Fruit fly (Drosophila melanogaster) whole organism, embryonic: ENCODE data around the gene CG2962.
A peak's percentile ranks its signal among the peaks of the same experiment; 100 is the strongest.

Experiments
- Ada2b ChIP-seq: fragments of 200-800 bp; sonication (Bioruptor generic); IDR thresholded peaks from 2 replicates; pipeline ENCODE4 v1.3.6; 2022; ENCODE audit warnings: missing biosample characterization, missing genetic modification characterization
- B-H1 ChIP-seq: fragments of 200-800 bp; sonication (Bioruptor generic); IDR thresholded peaks from 3 replicates; pipeline ENCODE4 v1.3.6; 2022; ENCODE audit warnings: missing biosample characterization, missing genetic modification characterization
- CG10321 ChIP-seq: fragments of 200-800 bp; sonication (Bioruptor generic); IDR thresholded peaks from 2 replicates; pipeline ENCODE4 v1.3.6; 2022; ENCODE audit warnings: missing biosample characterization, missing genetic modification characterization
- CG11696 ChIP-seq: fragments of 200-800 bp; sonication (Bioruptor generic); IDR thresholded peaks from 2 replicates; pipeline ENCODE4 v1.3.6; 2022; ENCODE audit warnings: missing biosample characterization, missing genetic modification characterization
- CG12104 ChIP-seq: fragments of 200-800 bp; sonication (Bioruptor generic); optimal IDR thresholded peaks from 3 replicates; lab custom pipeline; 2016; ENCODE audit warnings: missing biosample characterization, missing genetic modification characterization
- CG13624 ChIP-seq: fragments of 200-800 bp; sonication (Bioruptor generic); optimal IDR thresholded peaks from 2 replicates; lab custom pipeline; 2016; ENCODE audit warnings: missing biosample characterization, missing genetic modification characterization
- CG14014 ChIP-seq: fragments of 200-800 bp; sonication (Bioruptor generic); IDR thresholded peaks from 2 replicates; pipeline ENCODE4 v1.3.6; 2022; ENCODE audit warnings: missing biosample characterization, missing genetic modification characterization
- CG14050 ChIP-seq: fragments of 200-800 bp; sonication (Bioruptor generic); IDR thresholded peaks from 3 replicates; pipeline ENCODE4 v1.3.6; 2022; ENCODE audit warnings: missing biosample characterization, missing genetic modification characterization
- CG15073 ChIP-seq: fragments of 200-800 bp; sonication (Bioruptor generic); optimal IDR thresholded peaks from 2 replicates; lab custom pipeline; 2016; ENCODE audit warnings: missing biosample characterization, missing genetic modification characterization
- CG15696 ChIP-seq: fragments of 200-800 bp; sonication (Bioruptor generic); optimal IDR thresholded peaks from 2 replicates; lab custom pipeline; 2019; ENCODE audit warnings: missing biosample characterization, mild to moderate bottlenecking, missing genetic modification characterization, moderate library complexity
- CG17359 ChIP-seq: fragments of 200-800 bp; sonication (Bioruptor generic); optimal IDR thresholded peaks from 3 replicates; lab custom pipeline; 2018; ENCODE audit warnings: missing biosample characterization, mild to moderate bottlenecking, missing genetic modification characterization, moderate library complexity
- CG31388 ChIP-seq: fragments of 200-800 bp; sonication (Bioruptor generic); optimal IDR thresholded peaks from 2 replicates; lab custom pipeline; 2016; ENCODE audit warnings: missing biosample characterization, missing genetic modification characterization
- CG34422 ChIP-seq: fragments of 200-800 bp; sonication (Bioruptor generic); IDR thresholded peaks from 3 replicates; pipeline ENCODE4 v1.3.6; 2022; ENCODE audit warnings: missing biosample characterization, missing genetic modification characterization
- CG6654 ChIP-seq: fragments of 200-800 bp; sonication (Bioruptor generic); optimal IDR thresholded peaks from 2 replicates; lab custom pipeline; 2017; ENCODE audit warnings: missing biosample characterization, mild to moderate bottlenecking, missing genetic modification characterization
- CG6791 ChIP-seq: fragments of 200-800 bp; sonication (Bioruptor generic); IDR thresholded peaks from 3 replicates; pipeline ENCODE4 v1.3.6; 2022; ENCODE audit warnings: missing biosample characterization, missing genetic modification characterization; ENCODE audit not compliant: partially characterized antibody
- CG8388 ChIP-seq: fragments of 200-800 bp; sonication (Bioruptor generic); optimal IDR thresholded peaks from 2 replicates; lab custom pipeline; 2019; ENCODE audit warnings: missing biosample characterization, mild to moderate bottlenecking, missing genetic modification characterization, moderate library complexity
- CG9797 ChIP-seq: fragments of 200-800 bp; sonication (Bioruptor generic); optimal IDR thresholded peaks from 3 replicates; lab custom pipeline; 2018; ENCODE audit warnings: missing biosample characterization, mild to moderate bottlenecking, missing genetic modification characterization
- CG9932 ChIP-seq: fragments of 200-800 bp; sonication (Bioruptor generic); IDR thresholded peaks from 2 replicates; pipeline ENCODE4 v1.3.6; 2022; ENCODE audit warnings: missing biosample characterization, missing genetic modification characterization
- CoRest ChIP-seq: fragments of 200-800 bp; sonication (Bioruptor generic); optimal IDR thresholded peaks from 3 replicates; lab custom pipeline; 2018; ENCODE audit warnings: missing biosample characterization, mild to moderate bottlenecking, missing genetic modification characterization, moderate library complexity
- Dad ChIP-seq: fragments of 200-800 bp; sonication (Bioruptor generic); optimal IDR thresholded peaks from 3 replicates; lab custom pipeline; 2016; ENCODE audit warnings: missing biosample characterization, missing genetic modification characterization
- Dek ChIP-seq: fragments of 200-800 bp; sonication (Bioruptor generic); optimal IDR thresholded peaks from 3 replicates; lab custom pipeline; 2019; ENCODE audit warnings: missing biosample characterization, mild to moderate bottlenecking, missing genetic modification characterization, moderate library complexity
- Drgx ChIP-seq: fragments of 200-800 bp; sonication (Bioruptor generic); IDR thresholded peaks from 2 replicates; pipeline ENCODE4 v1.3.6; 2022; ENCODE audit warnings: missing biosample characterization, missing genetic modification characterization
- Fer1 ChIP-seq: fragments of 200-800 bp; sonication (Bioruptor generic); optimal IDR thresholded peaks from 2 replicates; lab custom pipeline; 2017; ENCODE audit warnings: missing biosample characterization, mild to moderate bottlenecking, missing genetic modification characterization
- Fer3 ChIP-seq: fragments of 200-800 bp; sonication (Bioruptor generic); optimal IDR thresholded peaks from 2 replicates; lab custom pipeline; 2018; ENCODE audit warnings: missing biosample characterization, mild to moderate bottlenecking, missing genetic modification characterization, moderate library complexity
- H15 ChIP-seq: fragments of 200-800 bp; sonication (Bioruptor generic); IDR thresholded peaks from 3 replicates; pipeline ENCODE4 v1.3.6; 2022; ENCODE audit warnings: missing biosample characterization, missing genetic modification characterization
- Max ChIP-seq: fragments of 200-800 bp; sonication (Bioruptor generic); optimal IDR thresholded peaks from 2 replicates; lab custom pipeline; 2016; ENCODE audit warnings: missing biosample characterization, mild to moderate bottlenecking, missing genetic modification characterization
- Med ChIP-seq: fragments of 200-800 bp; sonication (Bioruptor generic); peaks from one replicate; lab custom pipeline; 2016; ENCODE audit warnings: missing biosample characterization, missing genetic modification characterization, mild to moderate bottlenecking, inconsistent platforms, moderate library complexity
- Nf-YA ChIP-seq: fragments of 200-800 bp; sonication (Bioruptor generic); IDR thresholded peaks from 2 replicates; pipeline ENCODE4 v1.3.6; 2022; ENCODE audit warnings: missing biosample characterization, missing genetic modification characterization
- Nf-YC ChIP-seq: fragments of 200-800 bp; optimal IDR thresholded peaks from 3 replicates; lab custom pipeline; 2019; ENCODE audit warnings: missing biosample characterization, mild to moderate bottlenecking, missing genetic modification characterization, moderate library complexity
- Side ChIP-seq: fragments of 200-800 bp; sonication (Bioruptor generic); optimal IDR thresholded peaks from 2 replicates; lab custom pipeline; 2016; ENCODE audit warnings: missing biosample characterization, missing genetic modification characterization
- Sox100B ChIP-seq: fragments of 200-800 bp; sonication (Bioruptor generic); optimal IDR thresholded peaks from 3 replicates; lab custom pipeline; 2018; ENCODE audit warnings: missing biosample characterization, mild to moderate bottlenecking, missing genetic modification characterization
- Spps ChIP-seq: fragments of 200-800 bp; sonication (Bioruptor generic); optimal IDR thresholded peaks from 2 replicates; lab custom pipeline; 2018; ENCODE audit warnings: missing biosample characterization, mild to moderate bottlenecking, missing genetic modification characterization
- Sry-β ChIP-seq: fragments of 200-800 bp; sonication (Bioruptor generic); optimal IDR thresholded peaks from 2 replicates; lab custom pipeline; 2018; ENCODE audit warnings: missing biosample characterization, mild to moderate bottlenecking, missing genetic modification characterization, moderate library complexity
- Sry-δ ChIP-seq: fragments of 200-800 bp; sonication (Bioruptor generic); optimal IDR thresholded peaks from 2 replicates; lab custom pipeline; 2016; ENCODE audit warnings: missing biosample characterization, missing genetic modification characterization
- Trl ChIP-seq, 3 experiments: fragments of >200 bp in 2 of 3; fragments of 200-800 bp in 1 of 3; sonication (Bioruptor generic) in 1 of 3; optimal IDR thresholded peaks; 2 replicates in 1 of 3; 3 replicates in 2 of 3; lab custom pipeline; 2016 to 2017; ENCODE audit warnings: missing biosample characterization in 1 of 3, missing genetic modification characterization in 1 of 3
- ash1 ChIP-seq: fragments of 200-800 bp; sonication (Bioruptor generic); optimal IDR thresholded peaks from 2 replicates; lab custom pipeline; 2018; ENCODE audit warnings: missing biosample characterization, mild to moderate bottlenecking, missing genetic modification characterization
- btn ChIP-seq: fragments of 200-800 bp; sonication (Bioruptor generic); optimal IDR thresholded peaks from 2 replicates; lab custom pipeline; 2016; ENCODE audit warnings: missing biosample characterization, missing genetic modification characterization
- chn ChIP-seq: fragments of 200-800 bp; sonication (Bioruptor generic); optimal IDR thresholded peaks from 2 replicates; lab custom pipeline; 2016; ENCODE audit warnings: missing biosample characterization, missing genetic modification characterization
- crol ChIP-seq: fragments of 200-800 bp; sonication (Bioruptor generic); IDR thresholded peaks from 2 replicates; pipeline ENCODE4 v1.3.6; 2022; ENCODE audit warnings: missing biosample characterization, missing genetic modification characterization
- fd64A ChIP-seq: fragments of 200-800 bp; sonication (Bioruptor generic); optimal IDR thresholded peaks from 3 replicates; lab custom pipeline; 2018; ENCODE audit warnings: missing biosample characterization, mild to moderate bottlenecking, missing genetic modification characterization
- gt ChIP-seq: fragments of 200-800 bp; sonication (Bioruptor generic); IDR thresholded peaks from 2 replicates; pipeline ENCODE4 v1.3.6; 2022; ENCODE audit warnings: missing biosample characterization, missing genetic modification characterization
- hb ChIP-seq: fragments of 200-800 bp; sonication (Bioruptor generic); IDR thresholded peaks from 3 replicates; pipeline ENCODE4 v1.3.6; 2022; ENCODE audit warnings: missing biosample characterization, missing genetic modification characterization; ENCODE audit not compliant: partially characterized antibody
- sens ChIP-seq: fragments of 200-800 bp; sonication (Bioruptor generic); peaks from one replicate; lab custom pipeline; 2016; ENCODE audit warnings: missing biosample characterization, missing genetic modification characterization
- toy ChIP-seq: fragments of 200-800 bp; sonication (Bioruptor generic); IDR thresholded peaks from 2 replicates; pipeline ENCODE4 v1.3.6; 2022; ENCODE audit warnings: missing biosample characterization, missing genetic modification characterization
- trem ChIP-seq: fragments of 200-800 bp; optimal IDR thresholded peaks from 3 replicates; lab custom pipeline; 2019; ENCODE audit warnings: missing biosample characterization, mild to moderate bottlenecking, missing genetic modification characterization, moderate library complexity
- yki ChIP-seq: fragments of >200 bp; optimal IDR thresholded peaks from 3 replicates; lab custom pipeline; 2018
- zen2 ChIP-seq: fragments of 200-800 bp; sonication (Bioruptor generic); IDR thresholded peaks from 3 replicates; pipeline ENCODE4 v1.3.6; 2022; ENCODE audit warnings: missing biosample characterization, missing genetic modification characterization; ENCODE audit not compliant: partially characterized antibody

The CG2962 gene

dm6 chrX:10211128-10211914 lies 5.1 kb downstream of the CG2962 start (continued):
- no peak for TF ChIP-seq btn (GFP tag; lab: Kevin White, UChicago)
- TF ChIP-seq H15 = no peak
- TF ChIP-seq gt (GFP tag; lab: Robert Waterston, UW) = no peak
- peak; percentile 68 for TF ChIP-seq CG17359 (tag; lab: Kevin White, UChicago)
- TF ChIP-seq Ada2b (GFP tag; lab: Robert Waterston, UW) = 0 out of 2 replicates have a peak, but pooled peaks have one; percentile 7
- TF ChIP-seq hb = no peak
- TF ChIP-seq CG13624 (GFP tag; lab: Kevin White, UChicago) = peak; percentile 38
- peak; percentile 48; the same call in 1 of the 2 replicates for TF ChIP-seq CG9932 (GFP tag; lab: Robert Waterston, UW)
- TF ChIP-seq trem (tag; lab: Kevin White, UChicago) = peak; percentile 43
- TF ChIP-seq CG6654 (GFP tag; lab: Kevin White, UChicago) = peak; percentile 11
- peak; percentile 17 for TF ChIP-seq CG15073 (GFP tag; lab: Kevin White, UChicago)
- TF ChIP-seq B-H1 (GFP tag; lab: Robert Waterston, UW) = no peak
- peak; percentile 28 for TF ChIP-seq Max (GFP tag; lab: Kevin White, UChicago)
- TF ChIP-seq Sox100B (GFP tag; lab: Kevin White, UChicago) = peak; percentile 67
- TF ChIP-seq toy = no peak
- peak; percentile 21 for TF ChIP-seq CG15696 (tag; lab: Kevin White, UChicago)
- TF ChIP-seq CG12104 = peak; percentile 20
- peak; percentile 16 for TF ChIP-seq chn (GFP tag; lab: Kevin White, UChicago)

dm6 chrX:10210317-10210873 lies 6.0 kb downstream of the CG2962 start:
- TF ChIP-seq CG11696 = 0 out of 2 replicates have a peak, but pooled peaks have one; percentile 41
- TF ChIP-seq CG14014 (GFP tag; lab: Robert Waterston, UW) = 0 out of 2 replicates have a peak, but pooled peaks have one; percentile 22
- no peak for TF ChIP-seq zen2 (GFP tag; lab: Robert Waterston, UW)
- peak; percentile 20 for TF ChIP-seq sens
- no peak for TF ChIP-seq ash1 (GFP tag; lab: Kevin White, UChicago)
- TF ChIP-seq CG10321 (GFP tag; lab: Robert Waterston, UW) = no peak
- TF ChIP-seq Drgx (GFP tag; lab: Robert Waterston, UW) = peak; percentile 42
- no peak for TF ChIP-seq Fer3 (tag; lab: Kevin White, UChicago)
- TF ChIP-seq Nf-YA (GFP tag; lab: Robert Waterston, UW) = no peak
- TF ChIP-seq CoRest (tag; lab: Kevin White, UChicago) = no peak
- no peak for TF ChIP-seq Side (GFP tag; lab: Kevin White, UChicago)
- TF ChIP-seq CG8388 (GFP tag; lab: Kevin White, UChicago) = peak; percentile 65
- no peak for TF ChIP-seq CG14050 (GFP tag; lab: Robert Waterston, UW)
- no peak for TF ChIP-seq fd64A (GFP tag; lab: Kevin White, UChicago)
- peak; percentile 42 for TF ChIP-seq Sry-β (GFP tag; lab: Kevin White, UChicago)
- no peak for TF ChIP-seq CG31388 (GFP tag; lab: Kevin White, UChicago)

DNA sequence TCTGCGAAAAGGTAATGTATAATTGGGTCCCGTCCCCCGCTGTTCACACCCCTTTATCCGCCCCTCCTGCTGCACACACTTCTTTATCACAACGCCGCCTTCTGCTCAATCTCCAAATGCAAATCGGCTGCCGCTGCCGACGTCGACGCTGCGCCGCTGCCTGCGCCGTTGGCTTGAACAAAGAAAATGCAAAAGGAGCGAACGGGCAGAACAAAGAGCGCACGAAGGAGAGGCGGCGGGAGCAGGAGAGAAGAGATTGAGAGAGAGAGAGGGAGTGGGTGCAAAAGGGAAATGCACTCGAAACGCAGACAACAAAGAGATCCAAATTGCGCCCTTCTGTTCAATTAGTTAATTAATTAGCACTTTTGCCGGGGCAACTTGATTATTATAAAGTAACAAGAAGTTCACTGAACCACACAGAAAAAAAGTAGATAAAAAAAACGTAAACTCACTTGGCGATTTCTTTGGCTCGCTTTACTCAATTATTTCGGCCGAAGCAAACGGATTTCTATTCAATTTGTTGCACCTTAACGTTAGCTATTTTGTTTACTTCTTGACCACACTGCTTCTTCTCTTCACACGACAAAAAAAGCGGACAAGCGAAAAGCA lies 6.8 kb downstream of the CG2962 start:
- TF ChIP-seq CG9797 = no peak
- no peak for TF ChIP-seq Dad (GFP tag; lab: Kevin White, UChicago)
- peak; percentile 39 for TF ChIP-seq yki (lab: Kevin White, UChicago)
- no peak for TF ChIP-seq Sry-δ (GFP tag; lab: Kevin White, UChicago)
- TF ChIP-seq CG6791 = 0 out of 3 replicates have a peak, but pooled peaks have one; percentile 21
- no peak for TF ChIP-seq Dek
- TF ChIP-seq Fer1 (GFP tag; lab: Kevin White, UChicago) = no peak
- peak; percentile 18 for TF ChIP-seq Med
- peak; percentile 54 for TF ChIP-seq crol (GFP tag; lab: Robert Waterston, UW)
- TF ChIP-seq Spps = no peak
- peak; percentile 6 to 69 for TF ChIP-seq Trl (optimal IDR thresholded peaks at IDR 0.05; lab: Kevin White, UChicago)
- no peak for TF ChIP-seq Trl (GFP tag; optimal IDR thresholded peaks at IDR 0.05; lab: Kevin White, UChicago)
- TF ChIP-seq Nf-YC (tag; lab: Kevin White, UChicago) = no peak
- TF ChIP-seq CG34422 (GFP tag; lab: Robert Waterston, UW) = no peak
